Worm (Caenorhabditis elegans) whole organism, L4 larva: ENCODE measurements around the gene srlf-5.

Experiments used
- F10B5.3 ChIP-seq: sonication (generic microtip); optimal IDR thresholded peaks from 2 replicates; lab custom pipeline; 2016; ENCODE audit warnings: mild to moderate bottlenecking, missing genetic modification characterization, missing compliant biosample characterization
- F26F4.8 ChIP-seq: fragments of 200-800 bp; sonication (Bioruptor generic); conservative IDR thresholded peaks from 2 replicates; pipeline ENCODE4 v1.3.6; 2022; ENCODE audit warnings: missing genetic modification characterization, missing compliant biosample characterization
- R02D3.7 ChIP-seq: fragments of 150-350 bp; sonication (generic microtip); optimal IDR thresholded peaks from 3 replicates; lab custom pipeline; 2014; ENCODE audit warnings: missing biosample characterization, missing genetic modification characterization
- T20F7.1 ChIP-seq: fragments of 200-800 bp; sonication (Bioruptor generic); optimal IDR thresholded peaks from 2 replicates; lab custom pipeline; 2018; ENCODE audit warnings: mild to moderate bottlenecking, missing genetic modification characterization, missing compliant biosample characterization
- T26A8.4 ChIP-seq: fragments of 200-800 bp; sonication (Bioruptor generic); IDR thresholded peaks from 2 replicates; pipeline ENCODE4 v1.3.6; 2022; ENCODE audit warnings: missing genetic modification characterization, missing compliant biosample characterization
- Y75B8A.6 ChIP-seq: fragments of 200-800 bp; sonication (Bioruptor generic); IDR thresholded peaks from 2 replicates; pipeline ENCODE4 v1.3.6; 2022; ENCODE audit warnings: missing genetic modification reagents, missing genetic modification characterization, missing compliant biosample characterization
- attf-4 ChIP-seq: sonication (generic microtip); optimal IDR thresholded peaks from 3 replicates; lab custom pipeline; 2017; ENCODE audit warnings: missing biosample characterization, missing genetic modification characterization
- daf-16 ChIP-seq, 3 experiments: sonication (generic microtip); optimal IDR thresholded peaks; 2 replicates each; lab custom pipeline; 2016 to 2017; ENCODE audit warnings: missing genetic modification characterization in 3 of 3, missing genetic modification reagents in 3 of 3, mild to moderate bottlenecking in 2 of 3, missing compliant biosample characterization in 2 of 3, missing biosample characterization in 1 of 3, moderate library complexity in 1 of 3
- daf-8 ChIP-seq: fragments of 200-800 bp; sonication (Bioruptor generic); IDR thresholded peaks from 2 replicates; pipeline ENCODE4 v1.3.6; 2022; ENCODE audit warnings: missing genetic modification characterization, missing compliant biosample characterization
- dmd-6 ChIP-seq: fragments of 200-800 bp; sonication (Bioruptor generic); IDR thresholded peaks from 2 replicates; pipeline ENCODE4 v1.3.6; 2022; ENCODE audit warnings: missing genetic modification reagents, missing genetic modification characterization, missing compliant biosample characterization
- dmd-8 ChIP-seq: fragments of 200-800 bp; sonication (Bioruptor generic); IDR thresholded peaks from 2 replicates; pipeline ENCODE4 v1.3.6; 2022; ENCODE audit warnings: missing genetic modification characterization, missing compliant biosample characterization
- dve-1 ChIP-seq: sonication (generic microtip); optimal IDR thresholded peaks from 2 replicates; lab custom pipeline; 2017; ENCODE audit warnings: antibody characterized with exemption, mild to moderate bottlenecking, missing genetic modification characterization, missing compliant biosample characterization; ENCODE audit not compliant: insufficient read depth
- egl-43 ChIP-seq: fragments of 200-800 bp; sonication (Bioruptor generic); IDR thresholded peaks from 2 replicates; pipeline ENCODE4 v1.3.6; 2022; ENCODE audit warnings: missing genetic modification reagents, missing genetic modification characterization, missing compliant biosample characterization
- hlh-11 ChIP-seq: fragments of 200-800 bp; sonication (Bioruptor generic); optimal IDR thresholded peaks from 2 replicates; lab custom pipeline; 2018; ENCODE audit warnings: mild to moderate bottlenecking, missing genetic modification characterization, missing compliant biosample characterization
- jun-1 ChIP-seq: fragments of 150-350 bp; optimal IDR thresholded peaks from 2 replicates; lab custom pipeline; 2014; ENCODE audit warnings: missing biosample characterization, missing genetic modification reagents, missing genetic modification characterization
- lin-29 ChIP-seq: fragments of 200-800 bp; sonication (Bioruptor generic); IDR thresholded peaks from 2 replicates; pipeline ENCODE4 v1.3.6; 2022; ENCODE audit warnings: missing genetic modification reagents, missing genetic modification characterization, missing compliant biosample characterization
- lir-3 ChIP-seq: sonication (generic microtip); optimal IDR thresholded peaks from 2 replicates; lab custom pipeline; 2016; ENCODE audit warnings: mild to moderate bottlenecking, missing genetic modification characterization, missing compliant biosample characterization
- madf-5 ChIP-seq, 2 experiments: fragments of 200-800 bp; sonication (Bioruptor generic); IDR thresholded peaks; 2 replicates each; pipeline ENCODE4 v1.3.6; 2022; ENCODE audit warnings: missing compliant biosample characterization in 2 of 2, missing genetic modification characterization in 2 of 2
- mep-1 ChIP-seq: fragments of 150-350 bp; sonication (generic microtip); optimal IDR thresholded peaks from 3 replicates; lab custom pipeline; 2014; ENCODE audit warnings: missing biosample characterization, missing genetic modification characterization
- mes-2 ChIP-seq: sonication (generic microtip); optimal IDR thresholded peaks from 2 replicates; lab custom pipeline; 2016; ENCODE audit warnings: missing genotype, mild to moderate bottlenecking, missing genetic modification characterization, missing compliant biosample characterization; ENCODE audit not compliant: poor library complexity, severe bottlenecking
- nhr-25 ChIP-seq: sonication (generic microtip); optimal IDR thresholded peaks from 2 replicates; lab custom pipeline; 2017; ENCODE audit warnings: missing genetic modification characterization, mild to moderate bottlenecking, missing compliant biosample characterization, antibody characterized with exemption, moderate library complexity, borderline replicate concordance; ENCODE audit not compliant: insufficient read depth
- nhr-28 ChIP-seq: fragments of 150-350 bp; optimal IDR thresholded peaks from 2 replicates; lab custom pipeline; 2014; ENCODE audit warnings: missing biosample characterization, missing genetic modification characterization
- pha-4 ChIP-seq, 2 experiments: fragments of 150-350 bp in 1 of 2; fragments of 200-800 bp in 1 of 2; sonication (Bioruptor generic) in 1 of 2; IDR thresholded peaks in 1 of 2; optimal IDR thresholded peaks in 1 of 2; 2 replicates each; pipeline versions ENCODE4 v1.3.6 to Lab custom; 2014 to 2022; ENCODE audit warnings: missing genetic modification characterization in 2 of 2, missing genetic modification reagents in 2 of 2, missing biosample characterization in 1 of 2, missing compliant biosample characterization in 1 of 2
- pqm-1 ChIP-seq: sonication (generic microtip); optimal IDR thresholded peaks from 2 replicates; lab custom pipeline; 2017; ENCODE audit warnings: missing biosample characterization, missing genetic modification characterization
- saeg-2 ChIP-seq: fragments of 200-800 bp; sonication (Bioruptor generic); IDR thresholded peaks from 2 replicates; pipeline ENCODE4 v1.3.6; 2022; ENCODE audit warnings: missing genetic modification reagents, missing genetic modification characterization, missing compliant biosample characterization
- skn-1 ChIP-seq: fragments of 150-350 bp; optimal IDR thresholded peaks from 2 replicates; lab custom pipeline; 2014; ENCODE audit warnings: missing biosample characterization, missing genetic modification characterization
- spr-1 ChIP-seq: sonication (generic microtip); optimal IDR thresholded peaks from 2 replicates; lab custom pipeline; 2016; ENCODE audit warnings: mild to moderate bottlenecking, missing genetic modification characterization, missing compliant biosample characterization
- unc-62 ChIP-seq, 3 experiments: fragments of 150-350 bp in 1 of 3; sonication (generic microtip); optimal IDR thresholded peaks in 2 of 3; peaks in 1 of 3; 1 replicate in 1 of 3; 2 replicates in 2 of 3; lab custom pipeline; 2014 to 2017; ENCODE audit warnings: missing biosample characterization in 3 of 3, missing genetic modification characterization in 3 of 3, missing genetic modification reagents in 3 of 3, missing genotype in 1 of 3
- zag-1 ChIP-seq: fragments of 150-350 bp; optimal IDR thresholded peaks from 2 replicates; lab custom pipeline; 2014; ENCODE audit warnings: missing biosample characterization, missing genetic modification characterization
- zfp-3 ChIP-seq: fragments of 200-800 bp; sonication (Bioruptor generic); conservative IDR thresholded peaks from 2 replicates; pipeline ENCODE4 v1.3.6; 2022; ENCODE audit warnings: missing genetic modification reagents, missing genetic modification characterization, missing compliant biosample characterization
- zip-11 ChIP-seq: fragments of 200-800 bp; sonication (Bioruptor generic); IDR thresholded peaks from 2 replicates; pipeline ENCODE4 v1.3.6; 2022; ENCODE audit warnings: missing genetic modification characterization, missing compliant biosample characterization

The srlf-5 gene

DNA sequence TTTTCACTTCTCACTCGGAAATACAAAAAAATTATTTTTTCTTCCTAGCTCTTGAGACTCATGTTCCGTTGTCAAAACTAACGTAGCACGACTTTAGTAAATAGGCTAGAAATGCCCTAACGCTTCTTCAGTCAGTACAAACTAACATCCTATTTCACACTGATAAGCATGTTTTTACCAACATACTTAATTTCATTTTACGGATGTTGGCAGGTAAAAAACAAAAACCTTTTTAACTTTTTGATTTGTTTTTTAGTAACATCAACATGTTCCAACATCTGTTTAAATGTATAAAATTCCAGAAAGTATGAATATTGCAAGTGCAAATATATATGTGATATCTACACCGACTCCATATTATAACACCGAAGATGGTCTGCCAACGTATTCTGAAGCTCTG, 26.3 kb downstream of the srlf-5 start, which contains the start of gene K08D8.10:
TSS of gene K08D8.10 (plus strand) at position 301 of the 400 bp plus-strand sequence.
- TF ChIP-seq daf-16 (GFP tag; optimal IDR thresholded peaks at IDR 0.05; lab: Kevin White, UChicago) (no peak), daf-16 (tag; optimal IDR thresholded peaks at IDR 0.05; lab: Kevin White, UChicago) (peak; percentile 9), skn-1 (tag; lab: Kevin White, UChicago) (no peak), Y75B8A.6 (GFP tag; lab: Robert Waterston, UW) (no peak), madf-5 (GFP tag; IDR thresholded peaks at IDR 0.05; lab: Robert Waterston, UW) (no peak), jun-1 (tag; lab: Kevin White, UChicago) (no peak)

- TF ChIP-seq pha-4 (GFP tag; IDR thresholded peaks at IDR 0.05; lab: Robert Waterston, UW): no peak
- TF ChIP-seq pha-4 (tag; optimal IDR thresholded peaks at IDR 0.05; lab: Kevin White, UChicago): no peak
- no peak for TF ChIP-seq nhr-25 (tag; lab: Kevin White, UChicago)
- TF ChIP-seq lin-29 (GFP tag; lab: Robert Waterston, UW): no peak
- no peak for TF ChIP-seq unc-62 (GFP tag; optimal IDR thresholded peaks at IDR 0.05 in 1 of 2; lab: Kevin White, UChicago)
- no peak for TF ChIP-seq unc-62 (tag; optimal IDR thresholded peaks at IDR 0.05; lab: Kevin White, UChicago)
- TF ChIP-seq T20F7.1 (GFP tag; lab: Kevin White, UChicago): no peak
Measured at ce11 chrIV:12899392-12899791, 27.1 kb downstream of the srlf-5 start, which contains the start of gene K08D8.9. Gene K08D8.9 (plus strand): TSS chrIV:12899692.

DNA sequence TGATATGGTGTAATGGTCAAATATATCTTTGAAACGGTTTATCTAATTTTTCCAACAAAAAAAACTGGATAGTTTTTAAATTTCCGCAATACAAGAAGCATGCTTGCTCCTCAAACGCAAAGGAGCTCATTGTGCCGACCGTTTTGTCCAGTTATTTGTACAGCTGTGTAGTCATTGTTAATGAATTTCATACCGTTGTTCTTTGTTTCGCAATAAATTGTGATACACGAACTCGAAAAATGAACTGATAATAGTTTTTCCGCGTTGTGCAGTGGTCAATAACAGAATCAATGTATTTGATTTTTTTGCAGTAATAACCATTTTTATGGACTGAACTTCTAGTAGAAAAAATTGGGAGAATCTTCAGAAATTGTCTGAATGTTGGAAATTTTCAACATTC, 27.7 kb downstream of the srlf-5 start:
- TF ChIP-seq mes-2 (tag; lab: Kevin White, UChicago) (no peak), nhr-28 (tag; lab: Kevin White, UChicago) (peak; percentile 59), daf-16 (GFP tag; optimal IDR thresholded peaks at IDR 0.05; lab: Kevin White, UChicago) (no peak), daf-16 (tag; optimal IDR thresholded peaks at IDR 0.05; lab: Kevin White, UChicago) (peak; percentile 38)

DNA sequence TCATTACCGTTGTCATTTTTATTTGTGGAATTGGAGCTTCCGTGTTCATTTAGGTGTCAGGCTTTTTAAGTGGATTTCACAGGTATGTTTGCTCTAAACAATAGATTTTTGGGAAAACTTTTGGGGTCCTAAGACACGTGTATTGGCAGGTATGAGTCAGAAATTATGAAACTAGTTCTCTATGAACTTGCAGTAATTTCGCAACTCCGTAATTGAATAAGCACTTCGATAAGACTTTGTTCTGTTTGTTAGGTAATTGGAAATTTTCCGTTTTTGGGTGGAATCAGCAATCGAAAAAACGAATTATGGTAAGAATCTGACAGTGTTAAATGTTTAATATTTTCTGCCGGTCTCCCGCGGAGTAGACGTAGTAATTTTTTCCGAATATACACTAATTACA, 29.4 kb downstream of the srlf-5 start:
- TF ChIP-seq zfp-3 (GFP tag; lab: Robert Waterston, UW) (no peak), unc-62 (GFP tag; optimal IDR thresholded peaks at IDR 0.05 in 1 of 2; lab: Kevin White, UChicago) (peak in 1 of 2 experiments; percentile 74), unc-62 (tag; optimal IDR thresholded peaks at IDR 0.05; lab: Kevin White, UChicago) (no peak), daf-16 (GFP tag; optimal IDR thresholded peaks at IDR 0.05; lab: Kevin White, UChicago) (no peak), daf-16 (tag; optimal IDR thresholded peaks at IDR 0.05; lab: Kevin White, UChicago) (peak; percentile 17), F26F4.8 (GFP tag; lab: Robert Waterston, UW) (no peak), hlh-11 (tag; lab: Kevin White, UChicago) (no peak)

DNA sequence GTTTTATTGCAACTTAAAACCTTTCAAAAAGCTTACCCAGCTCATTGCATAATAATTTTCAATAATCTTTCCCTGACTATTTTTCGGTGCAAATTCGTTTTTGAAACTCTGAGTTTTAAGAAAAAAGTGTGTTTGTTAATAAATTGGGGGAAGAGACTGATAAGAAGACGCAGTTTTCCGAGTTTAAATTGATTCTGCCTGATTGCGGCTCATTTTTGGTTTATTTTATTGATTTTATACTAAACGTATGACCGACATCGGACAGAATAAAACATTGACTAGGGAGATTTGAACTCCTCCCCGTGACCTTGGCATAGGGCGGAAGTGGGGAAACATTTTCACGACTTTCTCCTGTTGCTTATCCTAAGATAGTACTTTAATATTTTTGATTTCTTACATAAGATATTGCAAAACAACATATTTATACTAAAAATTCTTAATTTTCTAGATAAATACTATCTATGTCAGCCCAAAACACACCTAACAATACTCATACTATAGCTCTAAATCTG, 30.1 kb downstream of the srlf-5 start, which contains the start of gene K08D8.7:
TSS of gene K08D8.7 (plus strand) at position 462 of the 512 bp plus-strand sequence.
- no peak for TF ChIP-seq daf-16 (GFP tag; optimal IDR thresholded peaks at IDR 0.05; lab: Kevin White, UChicago)
- TF ChIP-seq daf-16 (tag; optimal IDR thresholded peaks at IDR 0.05; lab: Kevin White, UChicago): peak; percentile 24
- peak; percentile 33; the same call in 1 of the 2 replicates for TF ChIP-seq dmd-6 (GFP tag; lab: Robert Waterston, UW)
- TF ChIP-seq nhr-28 (tag; lab: Kevin White, UChicago): peak; percentile 41
- peak; percentile 40 for TF ChIP-seq pqm-1
- no peak for TF ChIP-seq zip-11
- TF ChIP-seq dve-1: peak; percentile 23
- TF ChIP-seq egl-43: no peak

- no peak for TF ChIP-seq madf-5 (GFP tag; IDR thresholded peaks at IDR 0.05; lab: Robert Waterston, UW)
- no peak for TF ChIP-seq R02D3.7 (tag; lab: Kevin White, UChicago)
- no peak for TF ChIP-seq dmd-8 (GFP tag; lab: Robert Waterston, UW)
- no peak for TF ChIP-seq spr-1 (tag; lab: Kevin White, UChicago)
- no peak for TF ChIP-seq F10B5.3 (tag; lab: Kevin White, UChicago)
- no peak for TF ChIP-seq daf-8
- no peak for TF ChIP-seq attf-4 (tag; lab: Kevin White, UChicago)
- TF ChIP-seq saeg-2 (GFP tag; lab: Robert Waterston, UW): no peak
- no peak for TF ChIP-seq T26A8.4 (GFP tag; lab: Robert Waterston, UW)
- TF ChIP-seq mep-1 (tag; lab: Kevin White, UChicago): no peak
- TF ChIP-seq zag-1 (tag; lab: Kevin White, UChicago): no peak
- TF ChIP-seq lir-3 (tag; lab: Kevin White, UChicago): no peak
- TF ChIP-seq skn-1 (tag; lab: Kevin White, UChicago): no peak
Measured at ce11 chrIV:12894996-12895395, 31.5 kb downstream of the srlf-5 start, which contains the start of gene K08D8.11. Gene K08D8.11 (plus strand): TSS chrIV:12895296.
